Worm (Caenorhabditis elegans) whole organism, L4 larva: ENCODE results near the gene C17E7.13.
A peak's percentile ranks its signal among the peaks of the same experiment; 100 is the strongest.

Experiments
- R02D3.7 ChIP-seq: fragments of 150-350 bp; sonication (generic microtip); optimal IDR thresholded peaks from 3 replicates; lab custom pipeline; 2014; ENCODE audit warnings: missing biosample characterization, missing genetic modification characterization
- T20F7.1 ChIP-seq: fragments of 200-800 bp; sonication (Bioruptor generic); optimal IDR thresholded peaks from 2 replicates; lab custom pipeline; 2018; ENCODE audit warnings: mild to moderate bottlenecking, missing genetic modification characterization, missing compliant biosample characterization
- Y75B8A.6 ChIP-seq: fragments of 200-800 bp; sonication (Bioruptor generic); IDR thresholded peaks from 2 replicates; pipeline ENCODE4 v1.3.6; 2022; ENCODE audit warnings: missing genetic modification reagents, missing genetic modification characterization, missing compliant biosample characterization
- aha-1 ChIP-seq: fragments of 150-350 bp; peaks from one replicate; lab custom pipeline; 2014; ENCODE audit warnings: missing biosample characterization, missing genetic modification characterization
- arid-1 ChIP-seq: fragments of 200-800 bp; sonication (Bioruptor generic); conservative IDR thresholded peaks from 2 replicates; pipeline ENCODE4 v1.3.6; 2022; ENCODE audit warnings: missing genetic modification reagents, missing genetic modification characterization, missing compliant biosample characterization
- ceh-20 ChIP-seq: fragments of 200-800 bp; sonication (Bioruptor generic); IDR thresholded peaks from 2 replicates; pipeline ENCODE4 v1.3.6; 2022; ENCODE audit warnings: missing genetic modification reagents, missing genetic modification characterization, missing compliant biosample characterization
- ceh-32 ChIP-seq: sonication (generic microtip); optimal IDR thresholded peaks from 2 replicates; lab custom pipeline; 2016; ENCODE audit warnings: mild to moderate bottlenecking, missing genetic modification characterization, missing compliant biosample characterization; ENCODE audit not compliant: poor library complexity
- daf-16 ChIP-seq, 3 experiments: sonication (generic microtip); optimal IDR thresholded peaks; 2 replicates each; lab custom pipeline; 2016 to 2017; ENCODE audit warnings: missing genetic modification characterization in 3 of 3, missing genetic modification reagents in 3 of 3, mild to moderate bottlenecking in 2 of 3, missing compliant biosample characterization in 2 of 3, missing biosample characterization in 1 of 3, moderate library complexity in 1 of 3
- daf-8 ChIP-seq: fragments of 200-800 bp; sonication (Bioruptor generic); IDR thresholded peaks from 2 replicates; pipeline ENCODE4 v1.3.6; 2022; ENCODE audit warnings: missing genetic modification characterization, missing compliant biosample characterization
- dmd-6 ChIP-seq: fragments of 200-800 bp; sonication (Bioruptor generic); IDR thresholded peaks from 2 replicates; pipeline ENCODE4 v1.3.6; 2022; ENCODE audit warnings: missing genetic modification reagents, missing genetic modification characterization, missing compliant biosample characterization
- egl-27 ChIP-seq: sonication (generic microtip); optimal IDR thresholded peaks from 3 replicates; lab custom pipeline; 2017; ENCODE audit warnings: missing biosample characterization, missing genetic modification reagents, missing genetic modification characterization
- hlh-11 ChIP-seq: fragments of 200-800 bp; sonication (Bioruptor generic); optimal IDR thresholded peaks from 2 replicates; lab custom pipeline; 2018; ENCODE audit warnings: mild to moderate bottlenecking, missing genetic modification characterization, missing compliant biosample characterization
- hlh-30 ChIP-seq: sonication (generic microtip); optimal IDR thresholded peaks from 2 replicates; lab custom pipeline; 2017; ENCODE audit warnings: antibody characterized with exemption, mild to moderate bottlenecking, missing genetic modification characterization, missing compliant biosample characterization; ENCODE audit not compliant: insufficient read depth
- lin-29 ChIP-seq: fragments of 200-800 bp; sonication (Bioruptor generic); IDR thresholded peaks from 2 replicates; pipeline ENCODE4 v1.3.6; 2022; ENCODE audit warnings: missing genetic modification reagents, missing genetic modification characterization, missing compliant biosample characterization
- lin-38 ChIP-seq: fragments of 200-800 bp; sonication (Bioruptor generic); IDR thresholded peaks from 2 replicates; pipeline ENCODE4 v1.3.6; 2022; ENCODE audit warnings: missing genetic modification reagents, missing genetic modification characterization, missing compliant biosample characterization
- madf-5 ChIP-seq, 2 experiments: fragments of 200-800 bp; sonication (Bioruptor generic); IDR thresholded peaks; 2 replicates each; pipeline ENCODE4 v1.3.6; 2022; ENCODE audit warnings: missing compliant biosample characterization in 2 of 2, missing genetic modification characterization in 2 of 2
- mep-1 ChIP-seq: fragments of 150-350 bp; sonication (generic microtip); optimal IDR thresholded peaks from 3 replicates; lab custom pipeline; 2014; ENCODE audit warnings: missing biosample characterization, missing genetic modification characterization
- mes-2 ChIP-seq: sonication (generic microtip); optimal IDR thresholded peaks from 2 replicates; lab custom pipeline; 2016; ENCODE audit warnings: missing genotype, mild to moderate bottlenecking, missing genetic modification characterization, missing compliant biosample characterization; ENCODE audit not compliant: poor library complexity, severe bottlenecking
- nhr-111 ChIP-seq: fragments of 200-800 bp; sonication (Bioruptor generic); optimal IDR thresholded peaks from 2 replicates; lab custom pipeline; 2018; ENCODE audit warnings: mild to moderate bottlenecking, missing genetic modification characterization, missing compliant biosample characterization
- nhr-237 ChIP-seq: sonication (generic microtip); optimal IDR thresholded peaks from 2 replicates; lab custom pipeline; 2017; ENCODE audit warnings: missing biosample characterization, missing genetic modification characterization
- nhr-28 ChIP-seq: fragments of 150-350 bp; optimal IDR thresholded peaks from 2 replicates; lab custom pipeline; 2014; ENCODE audit warnings: missing biosample characterization, missing genetic modification characterization
- nhr-41 ChIP-seq: fragments of 200-800 bp; sonication (Bioruptor generic); IDR thresholded peaks from 2 replicates; pipeline ENCODE4 v1.3.6; 2022; ENCODE audit warnings: missing genetic modification reagents, missing genetic modification characterization, missing compliant biosample characterization
- nhr-76 ChIP-seq: fragments of 150-350 bp; optimal IDR thresholded peaks from 2 replicates; lab custom pipeline; 2014; ENCODE audit warnings: missing biosample characterization, missing genetic modification characterization
- nhr-77 ChIP-seq: fragments of 150-350 bp; optimal IDR thresholded peaks from 2 replicates; lab custom pipeline; 2014; ENCODE audit warnings: missing biosample characterization, missing genetic modification characterization
- pqm-1 ChIP-seq: sonication (generic microtip); optimal IDR thresholded peaks from 2 replicates; lab custom pipeline; 2017; ENCODE audit warnings: missing biosample characterization, missing genetic modification characterization
- unc-130 ChIP-seq: sonication (generic microtip); optimal IDR thresholded peaks from 2 replicates; lab custom pipeline; 2016; ENCODE audit warnings: missing genetic modification reagents, missing genetic modification characterization, missing compliant biosample characterization
- unc-39 ChIP-seq: sonication (generic microtip); optimal IDR thresholded peaks from 2 replicates; lab custom pipeline; 2017; ENCODE audit warnings: missing biosample characterization, missing genetic modification characterization
- zfp-2 ChIP-seq: sonication (generic microtip); optimal IDR thresholded peaks from 2 replicates; lab custom pipeline; 2016; ENCODE audit warnings: mild to moderate bottlenecking, missing genetic modification characterization, missing compliant biosample characterization
- ztf-11 ChIP-seq: fragments of 150-350 bp; optimal IDR thresholded peaks from 2 replicates; lab custom pipeline; 2014; ENCODE audit warnings: missing biosample characterization, missing genetic modification characterization

C17E7.13 gene

ce11 chrV:3889113-3889512 lies at the start of gene C17E7.13:
Gene C17E7.13 (minus strand): TSS chrV:3889288.
- TF ChIP-seq hlh-11 (tag; lab: Kevin White, UChicago): no peak
- peak; percentile 39 for TF ChIP-seq nhr-28 (tag; lab: Kevin White, UChicago)
- no peak for TF ChIP-seq mep-1 (tag; lab: Kevin White, UChicago)
- no peak for TF ChIP-seq egl-27 (tag; lab: Kevin White, UChicago)
- TF ChIP-seq nhr-237 (tag; lab: Kevin White, UChicago): no peak
- TF ChIP-seq arid-1 (GFP tag; lab: Robert Waterston, UW): no peak
- TF ChIP-seq R02D3.7: no peak
- no peak for TF ChIP-seq nhr-76
- TF ChIP-seq T20F7.1 (GFP tag; lab: Kevin White, UChicago): no peak
- no peak for TF ChIP-seq nhr-41
- no peak for TF ChIP-seq lin-38 (GFP tag; lab: Robert Waterston, UW)
- TF ChIP-seq mes-2 (tag; lab: Kevin White, UChicago): no peak
- no peak for TF ChIP-seq ceh-20 (GFP tag; lab: Robert Waterston, UW)
- TF ChIP-seq daf-16 (GFP tag; optimal IDR thresholded peaks at IDR 0.05; lab: Kevin White, UChicago): no peak
- peak; percentile 49 for TF ChIP-seq daf-16 (tag; optimal IDR thresholded peaks at IDR 0.05; lab: Kevin White, UChicago)
- TF ChIP-seq pqm-1 (tag; lab: Kevin White, UChicago): peak; percentile 61
- TF ChIP-seq Y75B8A.6: no peak
- no peak for TF ChIP-seq unc-39 (tag; lab: Kevin White, UChicago)
- no peak for TF ChIP-seq daf-8 (GFP tag; lab: Robert Waterston, UW)
- TF ChIP-seq dmd-6: no peak

- TF ChIP-seq nhr-28 (tag; lab: Kevin White, UChicago) (peak; percentile 92), daf-8 (GFP tag; lab: Robert Waterston, UW) (no peak), ceh-32 (tag; lab: Kevin White, UChicago) (no peak), daf-16 (GFP tag; optimal IDR thresholded peaks at IDR 0.05; lab: Kevin White, UChicago) (no peak), daf-16 (tag; optimal IDR thresholded peaks at IDR 0.05; lab: Kevin White, UChicago) (peak; percentile 68)
These were observed 49.7 kb upstream of the C17E7.13 start, which contains the start of gene cyp-35B1 for ce11 chrV:3938789-3939188. Gene cyp-35B1 (plus strand): TSS chrV:3939032.

- TF ChIP-seq zfp-2 (tag; lab: Kevin White, UChicago) (no peak), hlh-30 (tag; lab: Kevin White, UChicago) (no peak), nhr-28 (tag; lab: Kevin White, UChicago) (peak; percentile 86), dmd-6 (0 out of 2 replicates have a peak, but pooled peaks have one; percentile 34), pqm-1 (tag; lab: Kevin White, UChicago) (peak; percentile 7), madf-5 (GFP tag; IDR thresholded peaks at IDR 0.05; lab: Robert Waterston, UW) (no peak)
These were observed 46.9 kb upstream of the C17E7.13 start, which contains the start of gene cyp-35A5 for ce11 chrV:3935892-3936478. Gene cyp-35A5 (plus strand): TSS chrV:3936326.

- TF ChIP-seq lin-29 (GFP tag; lab: Robert Waterston, UW) (no peak), madf-5 (GFP tag; IDR thresholded peaks at IDR 0.05; lab: Robert Waterston, UW) (no peak)
These were observed 42.2 kb upstream of the C17E7.13 start, which contains the start of gene srx-63 for ce11 chrV:3931326-3931725. Gene srx-63 (plus strand): TSS chrV:3931626.

- TF ChIP-seq ztf-11 (tag; lab: Kevin White, UChicago): no peak
- no peak for TF ChIP-seq aha-1 (tag; lab: Kevin White, UChicago)
- TF ChIP-seq unc-39 (tag; lab: Kevin White, UChicago): no peak
- no peak for TF ChIP-seq nhr-77 (tag; lab: Kevin White, UChicago)
- no peak for TF ChIP-seq nhr-111 (GFP tag; lab: Kevin White, UChicago)
- no peak for TF ChIP-seq unc-130 (GFP tag; lab: Kevin White, UChicago)
- TF ChIP-seq, all 104 proteins: peak for 0
These were observed 40.0 kb upstream of the C17E7.13 start, which contains the start of gene srx-64 for ce11 chrV:3929099-3929498. Gene srx-64 (plus strand): TSS chrV:3929399.
